Fruit fly (Drosophila melanogaster) whole organism, embryonic: Measurements from ENCODE around the gene Cand1.

Source experiments
- BEAF-32 ChIP-seq: fragments of 200-800 bp; sonication (Bioruptor generic); optimal IDR thresholded peaks from 3 replicates; lab custom pipeline; 2017; ENCODE audit warnings: missing biosample characterization, missing genetic modification characterization, mild to moderate bottlenecking, moderate library complexity, missing genetic modification reagents
- Blimp-1 ChIP-seq: fragments of 200-800 bp; sonication (Bioruptor generic); optimal IDR thresholded peaks from 3 replicates; lab custom pipeline; 2018; ENCODE audit warnings: missing biosample characterization, missing genetic modification characterization, mild to moderate bottlenecking, moderate library complexity, missing genetic modification reagents
- CG10543 ChIP-seq: fragments of 200-800 bp; sonication (Bioruptor generic); optimal IDR thresholded peaks from 3 replicates; lab custom pipeline; 2017; ENCODE audit warnings: missing biosample characterization, mild to moderate bottlenecking, missing genetic modification characterization, moderate library complexity
- CG11093 ChIP-seq: fragments of 200-800 bp; sonication (Bioruptor generic); IDR thresholded peaks from 3 replicates; pipeline ENCODE4 v1.3.6; 2022; ENCODE audit warnings: missing biosample characterization, missing genetic modification characterization
- CG11247 ChIP-seq: fragments of 200-800 bp; sonication (Bioruptor generic); IDR thresholded peaks from 2 replicates; pipeline ENCODE4 v1.3.6; 2022; ENCODE audit warnings: missing biosample characterization, missing genetic modification characterization
- CG12942 ChIP-seq: fragments of 200-800 bp; sonication (Bioruptor generic); optimal IDR thresholded peaks from 3 replicates; lab custom pipeline; 2016; ENCODE audit warnings: missing biosample characterization, missing genetic modification characterization
- CG14965 ChIP-seq: fragments of 200-800 bp; sonication (Bioruptor generic); optimal IDR thresholded peaks from 2 replicates; lab custom pipeline; 2016; ENCODE audit warnings: missing biosample characterization, missing genetic modification characterization, borderline replicate concordance
- CG1602 ChIP-seq: fragments of 200-800 bp; sonication (Bioruptor generic); optimal IDR thresholded peaks from 3 replicates; lab custom pipeline; 2016; ENCODE audit warnings: missing biosample characterization, missing genetic modification characterization
- CG1832 ChIP-seq: fragments of 200-800 bp; sonication (Bioruptor generic); optimal IDR thresholded peaks from 2 replicates; lab custom pipeline; 2017; ENCODE audit warnings: missing biosample characterization, mild to moderate bottlenecking, missing genetic modification characterization, inconsistent platforms
- CG33213 ChIP-seq: fragments of 200-800 bp; sonication (Bioruptor generic); optimal IDR thresholded peaks from 3 replicates; lab custom pipeline; 2016; ENCODE audit warnings: missing biosample characterization, missing genetic modification characterization
- CG3838 ChIP-seq: fragments of 200-800 bp; sonication (Bioruptor generic); optimal IDR thresholded peaks from 3 replicates; lab custom pipeline; 2016; ENCODE audit warnings: missing biosample characterization, missing genetic modification characterization
- CG6683 ChIP-seq: fragments of 200-800 bp; sonication (Bioruptor generic); optimal IDR thresholded peaks from 2 replicates; lab custom pipeline; 2017; ENCODE audit warnings: missing biosample characterization, mild to moderate bottlenecking, missing genetic modification characterization, missing genetic modification reagents
- CG6854 ChIP-seq: fragments of 200-800 bp; sonication (Bioruptor generic); optimal IDR thresholded peaks from 3 replicates; lab custom pipeline; 2017; ENCODE audit warnings: missing biosample characterization, mild to moderate bottlenecking, missing genetic modification characterization
- CG8478 ChIP-seq: fragments of >200 bp; optimal IDR thresholded peaks from 2 replicates; lab custom pipeline; 2018
- Dad ChIP-seq: fragments of 200-800 bp; sonication (Bioruptor generic); optimal IDR thresholded peaks from 3 replicates; lab custom pipeline; 2016; ENCODE audit warnings: missing biosample characterization, missing genetic modification characterization
- Dp ChIP-seq: fragments of 200-800 bp; sonication (Bioruptor generic); optimal IDR thresholded peaks from 2 replicates; lab custom pipeline; 2018; ENCODE audit warnings: missing biosample characterization, mild to moderate bottlenecking, missing genetic modification characterization, moderate library complexity
- Dref ChIP-seq: fragments of 200-800 bp; sonication (Bioruptor generic); IDR thresholded peaks from 2 replicates; pipeline ENCODE4 v1.3.6; 2022; ENCODE audit warnings: missing biosample characterization, missing genetic modification characterization
- Fer1 ChIP-seq: fragments of 200-800 bp; sonication (Bioruptor generic); optimal IDR thresholded peaks from 2 replicates; lab custom pipeline; 2017; ENCODE audit warnings: missing biosample characterization, mild to moderate bottlenecking, missing genetic modification characterization
- Fer2 ChIP-seq: fragments of 200-800 bp; sonication (Bioruptor generic); optimal IDR thresholded peaks from 2 replicates; lab custom pipeline; 2018; ENCODE audit warnings: missing biosample characterization, mild to moderate bottlenecking, missing genetic modification characterization, moderate library complexity
- HLHmδ ChIP-seq: fragments of 200-800 bp; sonication (Bioruptor generic); optimal IDR thresholded peaks from 2 replicates; lab custom pipeline; 2018; ENCODE audit warnings: missing biosample characterization, mild to moderate bottlenecking, missing genetic modification characterization, moderate library complexity
- Hr51 ChIP-seq, 2 experiments: fragments of 200-800 bp; sonication (Bioruptor generic); optimal IDR thresholded peaks; 2 replicates in 1 of 2; 3 replicates in 1 of 2; lab custom pipeline; 2016 to 2018; ENCODE audit warnings: missing biosample characterization in 2 of 2, missing genetic modification characterization in 2 of 2, mild to moderate bottlenecking in 1 of 2, moderate library complexity in 1 of 2
- NC2α ChIP-seq: fragments of 200-800 bp; sonication (Bioruptor generic); optimal IDR thresholded peaks from 2 replicates; lab custom pipeline; 2016; ENCODE audit warnings: missing biosample characterization, missing genetic modification characterization
- Nf-YA ChIP-seq: fragments of 200-800 bp; sonication (Bioruptor generic); IDR thresholded peaks from 2 replicates; pipeline ENCODE4 v1.3.6; 2022; ENCODE audit warnings: missing biosample characterization, missing genetic modification characterization
- Ravus ChIP-seq: fragments of 200-800 bp; sonication (Bioruptor generic); IDR thresholded peaks from 2 replicates; pipeline ENCODE4 v1.3.6; 2022; ENCODE audit warnings: missing biosample characterization, missing genetic modification characterization
- Sin3A ChIP-seq: fragments of >200 bp; optimal IDR thresholded peaks from 2 replicates; lab custom pipeline; 2018
- Sox100B ChIP-seq: fragments of 200-800 bp; sonication (Bioruptor generic); optimal IDR thresholded peaks from 3 replicates; lab custom pipeline; 2018; ENCODE audit warnings: missing biosample characterization, mild to moderate bottlenecking, missing genetic modification characterization
- Spps ChIP-seq: fragments of 200-800 bp; sonication (Bioruptor generic); optimal IDR thresholded peaks from 2 replicates; lab custom pipeline; 2018; ENCODE audit warnings: missing biosample characterization, mild to moderate bottlenecking, missing genetic modification characterization
- Trl ChIP-seq, 3 experiments: fragments of >200 bp in 2 of 3; fragments of 200-800 bp in 1 of 3; sonication (Bioruptor generic) in 1 of 3; optimal IDR thresholded peaks; 2 replicates in 1 of 3; 3 replicates in 2 of 3; lab custom pipeline; 2016 to 2017; ENCODE audit warnings: missing biosample characterization in 1 of 3, missing genetic modification characterization in 1 of 3
- Xbp1 ChIP-seq: fragments of 200-800 bp; sonication (Bioruptor generic); optimal IDR thresholded peaks from 3 replicates; lab custom pipeline; 2016; ENCODE audit warnings: missing biosample characterization, mild to moderate bottlenecking, missing genetic modification characterization
- ase ChIP-seq: fragments of 200-800 bp; sonication (Bioruptor generic); IDR thresholded peaks from 3 replicates; pipeline ENCODE4 v1.3.6; 2022; ENCODE audit warnings: missing biosample characterization, missing genetic modification characterization
- az2 ChIP-seq: fragments of 200-800 bp; sonication (Bioruptor generic); optimal IDR thresholded peaks from 3 replicates; lab custom pipeline; 2016; ENCODE audit warnings: missing biosample characterization, missing genetic modification characterization
- bcd ChIP-seq: fragments of 200-800 bp; sonication (Bioruptor generic); optimal IDR thresholded peaks from 2 replicates; lab custom pipeline; 2017; ENCODE audit warnings: missing biosample characterization, mild to moderate bottlenecking, missing genetic modification characterization
- ci ChIP-seq: fragments of 200-800 bp; sonication (Bioruptor generic); IDR thresholded peaks from 3 replicates; pipeline ENCODE4 v1.3.6; 2022; ENCODE audit warnings: missing biosample characterization, missing genetic modification characterization
- dpn ChIP-seq, 2 experiments: fragments of 200-800 bp; sonication (Bioruptor generic); optimal IDR thresholded peaks; 3 replicates each; lab custom pipeline; 2016; ENCODE audit warnings: missing biosample characterization in 2 of 2, missing genetic modification characterization in 2 of 2
- emc ChIP-seq: fragments of 200-800 bp; sonication (Bioruptor generic); optimal IDR thresholded peaks from 2 replicates; lab custom pipeline; 2016; ENCODE audit warnings: missing biosample characterization, missing genetic modification characterization
- fd96Cb ChIP-seq: fragments of 200-800 bp; sonication (Bioruptor generic); optimal IDR thresholded peaks from 2 replicates; lab custom pipeline; 2018; ENCODE audit warnings: missing biosample characterization, mild to moderate bottlenecking, missing genetic modification characterization, moderate library complexity
- gem ChIP-seq: fragments of 200-800 bp; sonication (Bioruptor generic); optimal IDR thresholded peaks from 2 replicates; lab custom pipeline; 2019; ENCODE audit warnings: missing biosample characterization, mild to moderate bottlenecking, missing genetic modification characterization, moderate library complexity
- gfzf ChIP-seq: fragments of 200-800 bp; sonication (Bioruptor generic); optimal IDR thresholded peaks from 2 replicates; lab custom pipeline; 2016; ENCODE audit warnings: missing biosample characterization, mild to moderate bottlenecking, missing genetic modification characterization, moderate library complexity
- hb ChIP-seq: fragments of 200-800 bp; sonication (Bioruptor generic); IDR thresholded peaks from 3 replicates; pipeline ENCODE4 v1.3.6; 2022; ENCODE audit warnings: missing biosample characterization, missing genetic modification characterization; ENCODE audit not compliant: partially characterized antibody
- ind ChIP-seq: fragments of 200-800 bp; sonication (Bioruptor generic); optimal IDR thresholded peaks from 3 replicates; lab custom pipeline; 2016; ENCODE audit warnings: missing biosample characterization, missing genetic modification characterization
- klu ChIP-seq: fragments of 200-800 bp; sonication (Bioruptor generic); IDR thresholded peaks from 2 replicates; pipeline ENCODE4 v1.3.6; 2022; ENCODE audit warnings: missing biosample characterization, missing genetic modification characterization
- repo ChIP-seq: fragments of 200-800 bp; sonication (Bioruptor generic); optimal IDR thresholded peaks from 2 replicates; lab custom pipeline; 2016; ENCODE audit warnings: missing biosample characterization, missing genetic modification characterization
- ro ChIP-seq: fragments of 200-800 bp; sonication (Bioruptor generic); IDR thresholded peaks from 2 replicates; pipeline ENCODE4 v1.3.6; 2022; ENCODE audit warnings: missing biosample characterization, missing genetic modification characterization
- schlank ChIP-seq: fragments of 200-800 bp; sonication (Bioruptor generic); optimal IDR thresholded peaks from 2 replicates; lab custom pipeline; 2018; ENCODE audit warnings: missing biosample characterization, mild to moderate bottlenecking, missing genetic modification characterization
- tna ChIP-seq: fragments of 200-800 bp; sonication (Bioruptor generic); IDR thresholded peaks from 2 replicates; pipeline ENCODE4 v1.3.6; 2022; ENCODE audit warnings: missing biosample characterization, missing genetic modification characterization; ENCODE audit not compliant: partially characterized antibody
- toy ChIP-seq: fragments of 200-800 bp; sonication (Bioruptor generic); IDR thresholded peaks from 2 replicates; pipeline ENCODE4 v1.3.6; 2022; ENCODE audit warnings: missing biosample characterization, missing genetic modification characterization
- twi ChIP-seq: fragments of 200-800 bp; optimal IDR thresholded peaks from 2 replicates; lab custom pipeline; 2019; ENCODE audit warnings: missing biosample characterization, mild to moderate bottlenecking, missing genetic modification characterization, moderate library complexity
- wek ChIP-seq: fragments of 200-800 bp; sonication (Bioruptor generic); optimal IDR thresholded peaks from 3 replicates; lab custom pipeline; 2018; ENCODE audit warnings: missing biosample characterization, mild to moderate bottlenecking, missing genetic modification characterization, moderate library complexity
- zen ChIP-seq: fragments of 200-800 bp; sonication (Bioruptor generic); optimal IDR thresholded peaks from 3 replicates; lab custom pipeline; 2018; ENCODE audit warnings: missing biosample characterization, mild to moderate bottlenecking, missing genetic modification characterization, moderate library complexity
- zen2 ChIP-seq: fragments of 200-800 bp; sonication (Bioruptor generic); IDR thresholded peaks from 3 replicates; pipeline ENCODE4 v1.3.6; 2022; ENCODE audit warnings: missing biosample characterization, missing genetic modification characterization; ENCODE audit not compliant: partially characterized antibody

The Cand1 gene

dm6 chr2L:10334854-10335277, 27.6 kb downstream of the Cand1 start (continued):
- TF ChIP-seq schlank (peak; percentile 69), tna (GFP tag; lab: Robert Waterston, UW) (peak; percentile 48; the same call in 1 of the 2 replicates), Fer1 (GFP tag; lab: Kevin White, UChicago) (peak; percentile 85), Sox100B (GFP tag; lab: Kevin White, UChicago) (peak; percentile 77), klu (GFP tag; lab: Robert Waterston, UW) (no peak), Nf-YA (GFP tag; lab: Robert Waterston, UW) (no peak), gfzf (GFP tag; lab: Kevin White, UChicago) (peak; percentile 34), gem (tag; lab: Kevin White, UChicago) (peak; percentile 45), CG12942 (peak; percentile 6), CG10543 (peak; percentile 97), Xbp1 (GFP tag; lab: Kevin White, UChicago) (peak; percentile 44), Sin3A (lab: Kevin White, UChicago) (no peak), emc (GFP tag; lab: Kevin White, UChicago) (no peak), zen (tag; lab: Kevin White, UChicago) (peak; percentile 29), Hr51 (GFP tag; optimal IDR thresholded peaks at IDR 0.05; lab: Kevin White, UChicago) (peak in 1 of 2 experiments; percentile 40), wek (GFP tag; lab: Kevin White, UChicago) (peak; percentile 80), Trl (optimal IDR thresholded peaks at IDR 0.05; lab: Kevin White, UChicago) (peak in 1 of 2 experiments; percentile 31), Trl (GFP tag; optimal IDR thresholded peaks at IDR 0.05; lab: Kevin White, UChicago) (peak; percentile 45), CG11247 (GFP tag; lab: Robert Waterston, UW) (no peak), CG8478 (lab: Kevin White, UChicago) (no peak), fd96Cb (tag; lab: Kevin White, UChicago) (no peak), CG1602 (no peak), bcd (GFP tag; lab: Kevin White, UChicago) (no peak), repo (peak; percentile 23), dpn (GFP tag; optimal IDR thresholded peaks at IDR 0.05; lab: Kevin White, UChicago) (peak; percentile 44 to 62), ind (peak; percentile 9), ci (GFP tag; lab: Robert Waterston, UW) (no peak; the same call in 2 of the 3 replicates), CG11093 (GFP tag; lab: Robert Waterston, UW) (no peak), ase (GFP tag; lab: Robert Waterston, UW) (no peak), CG6854 (GFP tag; lab: Kevin White, UChicago) (peak; percentile 71), Spps (tag; lab: Kevin White, UChicago) (peak; percentile 43), CG14965 (GFP tag; lab: Kevin White, UChicago) (no peak), HLHmδ (GFP tag; lab: Kevin White, UChicago) (peak; percentile 93), hb (GFP tag; lab: Robert Waterston, UW) (no peak), az2 (GFP tag; lab: Kevin White, UChicago) (no peak), CG33213 (GFP tag; lab: Kevin White, UChicago) (peak; percentile 61), Dref (GFP tag; lab: Robert Waterston, UW) (peak; percentile 45), Dp (GFP tag; lab: Kevin White, UChicago) (no peak), ro (GFP tag; lab: Robert Waterston, UW) (no peak), Fer2 (tag; lab: Kevin White, UChicago) (peak; percentile 38), Dad (GFP tag; lab: Kevin White, UChicago) (peak; percentile 17), Blimp-1 (GFP tag; lab: Kevin White, UChicago) (no peak), CG1832 (GFP tag; lab: Kevin White, UChicago) (no peak), twi (peak; percentile 51), BEAF-32 (peak; percentile 62), CG3838 (GFP tag; lab: Kevin White, UChicago) (no peak), zen2 (no peak; the same call in 2 of the 3 replicates), toy (no peak), Ravus (GFP tag; lab: Robert Waterston, UW) (no peak), CG6683 (GFP tag; lab: Kevin White, UChicago) (peak; percentile 50), NC2α (GFP tag; lab: Kevin White, UChicago) (no peak)
